Worm (Caenorhabditis elegans) whole organism, L4/young adult: ENCODE data around the gene R07E5.6.

ENCODE experiments used
- W03F9.2 ChIP-seq: fragments of 150-350 bp; optimal IDR thresholded peaks from 2 replicates; lab custom pipeline; 2014; ENCODE audit warnings: missing biosample characterization, missing genetic modification characterization
- dao-5 ChIP-seq: sonication (generic microtip); optimal IDR thresholded peaks from 2 replicates; lab custom pipeline; 2016; ENCODE audit warnings: missing genotype, missing genetic modification characterization, moderate library complexity, missing compliant biosample characterization

ce11 chrIII:4429402-4429801, 30.8 kb downstream of the R07E5.6 start, which contains the start of gene C28A5.6:
- no peak for TF ChIP-seq dao-5
- no peak for TF ChIP-seq W03F9.2 (tag; lab: Kevin White, UChicago)
